Worm (Caenorhabditis elegans) whole organism, young adult: ENCODE results near the gene dcaf-13.

Source experiments
- bed-1 ChIP-seq: fragments of 200-800 bp; sonication (Bioruptor generic); IDR thresholded peaks from 2 replicates; pipeline ENCODE4 v1.3.6; 2022; ENCODE audit warnings: missing genetic modification reagents, missing genetic modification characterization, missing compliant biosample characterization
- die-1 ChIP-seq: sonication (generic microtip); optimal IDR thresholded peaks from 2 replicates; lab custom pipeline; 2016; ENCODE audit warnings: missing genotype, mild to moderate bottlenecking, missing genetic modification characterization, missing compliant biosample characterization
- madf-3 ChIP-seq: fragments of 200-800 bp; sonication (Bioruptor generic); IDR thresholded peaks from 2 replicates; pipeline ENCODE4 v1.3.6; 2022; ENCODE audit warnings: missing genetic modification reagents, missing genetic modification characterization, missing compliant biosample characterization
- sea-2 ChIP-seq: fragments of 200-800 bp; sonication (Bioruptor generic); IDR thresholded peaks from 2 replicates; pipeline ENCODE4 v1.3.6; 2022; ENCODE audit warnings: missing genetic modification characterization, missing compliant biosample characterization
- zfh-2 ChIP-seq: fragments of 200-800 bp; sonication (Bioruptor generic); conservative IDR thresholded peaks from 2 replicates; pipeline ENCODE4 v1.3.6; 2022; ENCODE audit warnings: missing genetic modification reagents, missing genetic modification characterization, missing compliant biosample characterization

The dcaf-13 gene

DNA sequence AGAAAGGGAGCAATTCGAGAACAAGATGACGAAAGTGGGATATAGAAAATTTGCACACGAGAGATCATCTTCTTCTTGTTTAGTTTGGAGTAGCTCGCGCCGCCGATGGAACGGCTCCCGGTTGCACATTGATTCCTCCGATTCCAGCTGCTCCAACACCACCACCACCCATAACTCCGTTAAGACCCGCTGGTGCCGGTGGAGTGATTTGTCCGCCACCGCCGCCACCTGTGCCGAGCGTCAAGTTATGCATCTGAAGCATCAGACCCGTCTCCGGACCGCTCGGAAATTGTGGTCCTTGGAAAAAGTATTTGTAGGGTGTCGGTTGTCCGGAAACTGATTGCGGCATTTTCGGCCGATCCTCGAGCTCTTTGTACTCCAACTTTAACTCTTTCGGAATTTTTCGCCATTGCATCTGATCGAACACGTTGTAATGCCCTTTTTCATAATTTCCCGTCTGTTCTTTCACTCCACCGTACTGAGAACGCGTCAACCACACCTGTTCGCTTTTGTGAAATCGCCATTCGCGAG is 51.8 kb downstream of the dcaf-13 start:
- 0 out of 2 replicates have a peak, but pooled peaks have one; percentile 24 for TF ChIP-seq sea-2 (GFP tag; lab: Robert Waterston, UW)
- peak; percentile 81 for TF ChIP-seq zfh-2 (GFP tag; lab: Robert Waterston, UW)
- TF ChIP-seq die-1 (tag; lab: Kevin White, UChicago): no peak
- 0 out of 2 replicates have a peak, but pooled peaks have one; percentile 50 for TF ChIP-seq bed-1 (GFP tag; lab: Robert Waterston, UW)
- 0 out of 2 replicates have a peak, but pooled peaks have one; percentile 68 for TF ChIP-seq madf-3 (GFP tag; lab: Robert Waterston, UW)
